Worm (Caenorhabditis elegans) whole organism, mixed stage, embryonic: ENCODE results near the gene nas-17.

ENCODE experiments used
- ces-1 ChIP-seq: fragments of 150-350 bp; optimal IDR thresholded peaks from 2 replicates; lab custom pipeline; 2014; ENCODE audit warnings: missing biosample characterization, missing genetic modification reagents, missing genetic modification characterization
- mab-5 ChIP-seq: fragments of 150-350 bp; optimal IDR thresholded peaks from 2 replicates; lab custom pipeline; 2014; ENCODE audit warnings: missing biosample characterization, missing genetic modification characterization
- nhr-12 ChIP-seq: fragments of 150-350 bp; optimal IDR thresholded peaks from 2 replicates; lab custom pipeline; 2014; ENCODE audit warnings: missing biosample characterization, missing genetic modification characterization
- pha-4 ChIP-seq: fragments of 150-350 bp; optimal IDR thresholded peaks from 2 replicates; lab custom pipeline; 2018; ENCODE audit warnings: missing biosample characterization, missing genetic modification reagents, missing genetic modification characterization
- ztf-11 ChIP-seq: fragments of 150-350 bp; optimal IDR thresholded peaks from 2 replicates; lab custom pipeline; 2014; ENCODE audit warnings: missing biosample characterization, missing genetic modification characterization

DNA sequence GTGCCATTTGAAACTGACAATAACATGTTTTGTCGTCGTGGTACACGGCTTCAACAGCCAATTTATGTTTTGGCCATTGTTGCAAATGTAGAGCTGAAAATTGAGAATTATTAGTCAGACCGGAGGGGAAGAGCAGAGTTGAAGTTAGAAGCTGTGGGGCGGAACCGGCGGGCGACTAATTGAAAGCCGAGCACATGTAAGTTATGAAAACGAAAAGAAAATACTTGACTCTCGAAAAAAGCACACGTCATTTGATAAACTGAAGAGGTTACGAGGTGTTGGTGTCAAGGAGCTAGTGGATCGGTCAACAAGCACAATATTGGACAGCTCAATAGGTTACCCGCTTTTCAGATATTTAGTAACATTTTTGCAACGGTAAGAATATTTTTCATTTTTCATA lies 32.6 kb upstream of the nas-17 start, which contains the start of gene dop-5:
- TF ChIP-seq ztf-11 (tag; lab: Kevin White, UChicago) (no peak), mab-5 (tag; lab: Kevin White, UChicago) (no peak), ces-1 (GFP tag; lab: Kevin White, UChicago) (no peak), pha-4 (tag; lab: Kevin White, UChicago) (no peak), nhr-12 (no peak)
